Fruit fly (Drosophila melanogaster) whole organism, adult: ENCODE results near the gene CG32812.

ENCODE experiments used
- CG11617 ChIP-seq: fragments of 200-800 bp; sonication (Bioruptor generic); optimal IDR thresholded peaks from 2 replicates; lab custom pipeline; 2017; ENCODE audit warnings: mild to moderate bottlenecking, missing biosample characterization, missing genetic modification reagents, missing genetic modification characterization
- CG14711 ChIP-seq: fragments of 200-800 bp; sonication (Bioruptor generic); optimal IDR thresholded peaks from 2 replicates; lab custom pipeline; 2018; ENCODE audit warnings: missing biosample characterization, mild to moderate bottlenecking, missing genetic modification characterization, moderate library complexity
- CG1620 ChIP-seq: fragments of 200-800 bp; sonication (Bioruptor generic); optimal IDR thresholded peaks from 2 replicates; lab custom pipeline; 2016; ENCODE audit warnings: missing biosample characterization, missing genetic modification characterization
- CG33017 ChIP-seq: fragments of 200-800 bp; sonication (Bioruptor generic); optimal IDR thresholded peaks from 2 replicates; lab custom pipeline; 2018; ENCODE audit warnings: missing biosample characterization, mild to moderate bottlenecking, missing genetic modification characterization, moderate library complexity
- CG5204 ChIP-seq: fragments of 200-800 bp; sonication (Bioruptor generic); optimal IDR thresholded peaks from 2 replicates; lab custom pipeline; 2016; ENCODE audit warnings: missing biosample characterization, missing genetic modification characterization
- CG7045 ChIP-seq: fragments of 200-800 bp; sonication (Bioruptor generic); optimal IDR thresholded peaks from 2 replicates; lab custom pipeline; 2017; ENCODE audit warnings: missing biosample characterization, mild to moderate bottlenecking, missing genetic modification characterization
- CG7101 ChIP-seq: fragments of 200-800 bp; sonication (Bioruptor generic); optimal IDR thresholded peaks from 2 replicates; lab custom pipeline; 2018; ENCODE audit warnings: missing biosample characterization, mild to moderate bottlenecking, missing genetic modification characterization, moderate library complexity
- Clk ChIP-seq: fragments of 200-800 bp; sonication (Bioruptor generic); optimal IDR thresholded peaks from 2 replicates; lab custom pipeline; 2017; ENCODE audit warnings: missing biosample characterization, missing genetic modification characterization
- Crg-1 ChIP-seq: fragments of 200-800 bp; sonication (Bioruptor generic); optimal IDR thresholded peaks from 2 replicates; lab custom pipeline; 2016; ENCODE audit warnings: missing biosample characterization, missing genetic modification characterization
- Hr96 ChIP-seq: fragments of 200-800 bp; sonication (Bioruptor generic); optimal IDR thresholded peaks from 2 replicates; lab custom pipeline; 2016; ENCODE audit warnings: missing biosample characterization, missing genetic modification characterization
- Mnt ChIP-seq: fragments of 200-800 bp; sonication (Bioruptor generic); optimal IDR thresholded peaks from 2 replicates; lab custom pipeline; 2016; ENCODE audit warnings: missing biosample characterization, mild to moderate bottlenecking, missing genetic modification characterization
- bab1 ChIP-seq: fragments of 200-800 bp; sonication (Bioruptor generic); optimal IDR thresholded peaks from 3 replicates; lab custom pipeline; 2019; ENCODE audit warnings: missing biosample characterization, mild to moderate bottlenecking, missing genetic modification characterization, moderate library complexity
- cic ChIP-seq: fragments of 200-800 bp; sonication (Bioruptor generic); optimal IDR thresholded peaks from 2 replicates; lab custom pipeline; 2017; ENCODE audit warnings: missing biosample characterization, mild to moderate bottlenecking, missing genetic modification characterization, moderate library complexity
- cnc ChIP-seq, 2 experiments: fragments of >200 bp; optimal IDR thresholded peaks; 2 replicates each; lab custom pipeline; 2017
- kay ChIP-seq: fragments of 200-800 bp; sonication (Bioruptor generic); peaks from one replicate; lab custom pipeline; 2016; ENCODE audit warnings: missing biosample characterization, missing genetic modification characterization, borderline replicate concordance
- ovo ChIP-seq: fragments of 200-800 bp; sonication (Bioruptor generic); optimal IDR thresholded peaks from 2 replicates; lab custom pipeline; 2016; ENCODE audit warnings: missing biosample characterization, missing genetic modification characterization
- pad ChIP-seq: fragments of 200-800 bp; sonication (Bioruptor generic); optimal IDR thresholded peaks from 3 replicates; lab custom pipeline; 2017; ENCODE audit warnings: missing biosample characterization, missing genetic modification characterization, mild to moderate bottlenecking, moderate library complexity, missing genetic modification reagents
- tj ChIP-seq: fragments of 200-800 bp; sonication (Bioruptor generic); optimal IDR thresholded peaks from 3 replicates; lab custom pipeline; 2017; ENCODE audit warnings: missing biosample characterization, mild to moderate bottlenecking, missing genetic modification characterization, moderate library complexity
- toe ChIP-seq: fragments of 200-800 bp; sonication (Bioruptor generic); optimal IDR thresholded peaks from 2 replicates; lab custom pipeline; 2016; ENCODE audit warnings: missing biosample characterization, missing genetic modification characterization

CG32812 gene

dm6 chrX:1321664-1322063 lies 34.6 kb downstream of the CG32812 start:
- peak; percentile 38 for TF ChIP-seq pad
- no peak for TF ChIP-seq CG33017 (tag; lab: Kevin White, UChicago)
- TF ChIP-seq ovo (GFP tag; lab: Kevin White, UChicago), result peak; percentile 60

dm6 chrX:1322214-1322613 lies 35.1 kb downstream of the CG32812 start, which contains the start of gene DAAM:
Gene DAAM, minus strand, starts transcription at chrX:1322362.
- TF ChIP-seq ovo (GFP tag; lab: Kevin White, UChicago), result peak; percentile 75
- TF ChIP-seq Crg-1 (GFP tag; lab: Kevin White, UChicago), result peak; percentile 47
- no peak for TF ChIP-seq Clk
- TF ChIP-seq pad, result peak; percentile 12
- TF ChIP-seq CG7101 (tag; lab: Kevin White, UChicago), result peak; percentile 19
- no peak for TF ChIP-seq tj
- peak; percentile 37 for TF ChIP-seq CG1620 (GFP tag; lab: Kevin White, UChicago)
- TF ChIP-seq bab1 (GFP tag; lab: Kevin White, UChicago), result peak; percentile 82

- TF ChIP-seq CG1620 (GFP tag; lab: Kevin White, UChicago), result no peak
- no peak for TF ChIP-seq toe (GFP tag; lab: Kevin White, UChicago)
- TF ChIP-seq kay, result no peak
- TF ChIP-seq CG7101 (tag; lab: Kevin White, UChicago), result no peak
- TF ChIP-seq Mnt (GFP tag; lab: Kevin White, UChicago), result no peak
- TF ChIP-seq pad, result no peak
- TF ChIP-seq cic, result no peak
- no peak for TF ChIP-seq bab1 (GFP tag; lab: Kevin White, UChicago)
- no peak for TF ChIP-seq Hr96 (GFP tag; lab: Kevin White, UChicago)
- no peak for TF ChIP-seq CG5204
- no peak for TF ChIP-seq ovo (GFP tag; lab: Kevin White, UChicago)
- TF ChIP-seq tj, result no peak
- TF ChIP-seq Crg-1 (GFP tag; lab: Kevin White, UChicago), result no peak
- TF ChIP-seq CG7045 (GFP tag; lab: Kevin White, UChicago), result no peak
- TF ChIP-seq cnc (optimal IDR thresholded peaks at IDR 0.05; lab: Kevin White, UChicago), result no peak
- no peak for TF ChIP-seq CG33017 (tag; lab: Kevin White, UChicago)
- no peak for TF ChIP-seq CG11617 (GFP tag; lab: Kevin White, UChicago)
- TF ChIP-seq CG14711 (tag; lab: Kevin White, UChicago), result no peak
Measured at dm6 chrX:1337998-1338397, 50.9 kb downstream of the CG32812 start.
